Fruit fly (Drosophila melanogaster): ENCODE data around the gene CG13001.

The CG13001 gene

dm6 chrX:16934430-16934829 lies 8.2 kb downstream of the CG13001 start:
- TF ChIP-seq CG1620 (GFP tag; optimal IDR thresholded peaks at IDR 0.05) = no peak
- TF ChIP-seq CG14711 (tag; optimal IDR thresholded peaks at IDR 0.05) = no peak
- no peak for TF ChIP-seq Crg-1 (GFP tag; optimal IDR thresholded peaks at IDR 0.05)
- no peak for TF ChIP-seq Mnt (GFP tag; optimal IDR thresholded peaks at IDR 0.05)
- no peak for TF ChIP-seq Hr96 (GFP tag; optimal IDR thresholded peaks at IDR 0.05)

dm6 chrX:16932820-16933386 lies 9.8 kb downstream of the CG13001 start:
- no peak for TF ChIP-seq CG5204 (GFP tag; optimal IDR thresholded peaks at IDR 0.05)
- TF ChIP-seq CG12768 (GFP tag; optimal IDR thresholded peaks at IDR 0.05) = no peak
- no peak for TF ChIP-seq pad (GFP tag; optimal IDR thresholded peaks at IDR 0.05)
- TF ChIP-seq Hr96 (GFP tag; optimal IDR thresholded peaks at IDR 0.05) = no peak
- TF ChIP-seq Mnt (GFP tag; optimal IDR thresholded peaks at IDR 0.05) = no peak
- no peak for TF ChIP-seq Crg-1 (GFP tag; optimal IDR thresholded peaks at IDR 0.05)
- TF ChIP-seq Clk (GFP tag; optimal IDR thresholded peaks at IDR 0.05) = no peak
- TF ChIP-seq kay (GFP tag; ENCODE audit: borderline replicate concordance) = no peak
- no peak for TF ChIP-seq CG1620 (GFP tag; optimal IDR thresholded peaks at IDR 0.05)
- no peak for TF ChIP-seq tj (GFP tag; optimal IDR thresholded peaks at IDR 0.05)
- no peak for TF ChIP-seq ovo (GFP tag; optimal IDR thresholded peaks at IDR 0.05)
- no peak for TF ChIP-seq CG11617 (GFP tag; optimal IDR thresholded peaks at IDR 0.05)
- no peak for TF ChIP-seq bab1 (GFP tag; optimal IDR thresholded peaks at IDR 0.05)
- no peak for TF ChIP-seq toe (GFP tag; optimal IDR thresholded peaks at IDR 0.05)
- TF ChIP-seq CG7045 (GFP tag; optimal IDR thresholded peaks at IDR 0.05) = no peak
- TF ChIP-seq cnc (optimal IDR thresholded peaks at IDR 0.05) = no peak
- TF ChIP-seq CG7101 (tag; optimal IDR thresholded peaks at IDR 0.05) = no peak
- TF ChIP-seq CG33017 (tag; optimal IDR thresholded peaks at IDR 0.05) = no peak

- TF ChIP-seq CG12768 (GFP tag; optimal IDR thresholded peaks at IDR 0.05) = no peak
- no peak for TF ChIP-seq cic (GFP tag; optimal IDR thresholded peaks at IDR 0.05)
- no peak for TF ChIP-seq bab1 (GFP tag; optimal IDR thresholded peaks at IDR 0.05)
- peak; percentile 27 for TF ChIP-seq kay (GFP tag; ENCODE audit: borderline replicate concordance)
- no peak for TF ChIP-seq CG11617 (GFP tag; optimal IDR thresholded peaks at IDR 0.05)
- TF ChIP-seq CG14711 (tag; optimal IDR thresholded peaks at IDR 0.05) = no peak
- TF ChIP-seq toe (GFP tag; optimal IDR thresholded peaks at IDR 0.05) = no peak
- TF ChIP-seq Mnt (GFP tag; optimal IDR thresholded peaks at IDR 0.05) = no peak
These were observed 10.5 kb downstream of the CG13001 start for dm6 chrX:16931994-16932819.

dm6 chrX:16930465-16931286 lies 12.0 kb downstream of the CG13001 start:
- TF ChIP-seq CG14711 (tag; optimal IDR thresholded peaks at IDR 0.05) (peak; percentile 12), Clk (GFP tag; optimal IDR thresholded peaks at IDR 0.05) (no peak), CG7101 (tag; optimal IDR thresholded peaks at IDR 0.05) (peak; percentile 31), toe (GFP tag; optimal IDR thresholded peaks at IDR 0.05) (no peak), CG1620 (GFP tag; optimal IDR thresholded peaks at IDR 0.05) (no peak), bab1 (GFP tag; optimal IDR thresholded peaks at IDR 0.05) (no peak), kay (GFP tag; ENCODE audit: borderline replicate concordance) (peak; percentile 26)

dm6 chrX:16926726-16927125 lies 15.9 kb downstream of the CG13001 start:
- TF ChIP-seq toe (GFP tag; optimal IDR thresholded peaks at IDR 0.05) = no peak
- no peak for TF ChIP-seq CG7045 (GFP tag; optimal IDR thresholded peaks at IDR 0.05)
- no peak for TF ChIP-seq CG33017 (tag; optimal IDR thresholded peaks at IDR 0.05)
- TF ChIP-seq pad (GFP tag; optimal IDR thresholded peaks at IDR 0.05) = no peak

- TF ChIP-seq toe (GFP tag; optimal IDR thresholded peaks at IDR 0.05) = no peak
- peak; percentile 7 for TF ChIP-seq CG7101 (tag; optimal IDR thresholded peaks at IDR 0.05)
- peak; percentile 15 for TF ChIP-seq Hr96 (GFP tag; optimal IDR thresholded peaks at IDR 0.05)
These were observed 18.5 kb downstream of the CG13001 start for dm6 chrX:16924069-16924721.

dm6 chrX:16923503-16923902 lies 19.2 kb downstream of the CG13001 start:
- no peak for TF ChIP-seq CG11617 (GFP tag; optimal IDR thresholded peaks at IDR 0.05)
- TF ChIP-seq toe (GFP tag; optimal IDR thresholded peaks at IDR 0.05) = no peak
- no peak for TF ChIP-seq CG14711 (tag; optimal IDR thresholded peaks at IDR 0.05)
- TF ChIP-seq ovo (GFP tag; optimal IDR thresholded peaks at IDR 0.05) = no peak
- no peak for TF ChIP-seq CG1620 (GFP tag; optimal IDR thresholded peaks at IDR 0.05)
- no peak for TF ChIP-seq Mnt (GFP tag; optimal IDR thresholded peaks at IDR 0.05)
- TF ChIP-seq kay (GFP tag; ENCODE audit: borderline replicate concordance) = no peak
- TF ChIP-seq cnc (optimal IDR thresholded peaks at IDR 0.05) = no peak
- no peak for TF ChIP-seq CG33017 (tag; optimal IDR thresholded peaks at IDR 0.05)
- no peak for TF ChIP-seq CG7045 (GFP tag; optimal IDR thresholded peaks at IDR 0.05)
- TF ChIP-seq Hr96 (GFP tag; optimal IDR thresholded peaks at IDR 0.05) = no peak
- no peak for TF ChIP-seq Crg-1 (GFP tag; optimal IDR thresholded peaks at IDR 0.05)

Measured in whole organism, adult.